Fruit fly (Drosophila melanogaster) whole organism, embryonic: Measurements from ENCODE around the gene Usp14.
A peak's percentile ranks its signal among the peaks of the same experiment; 100 is the strongest.

Experiments used
- BEAF-32 ChIP-seq: fragments of 200-800 bp; sonication (Bioruptor generic); optimal IDR thresholded peaks from 3 replicates; lab custom pipeline; 2017; ENCODE audit warnings: missing biosample characterization, missing genetic modification characterization, mild to moderate bottlenecking, moderate library complexity, missing genetic modification reagents
- CG11723 ChIP-seq: fragments of 200-800 bp; sonication (Bioruptor generic); optimal IDR thresholded peaks from 2 replicates; lab custom pipeline; 2017; ENCODE audit warnings: missing biosample characterization, mild to moderate bottlenecking, missing genetic modification characterization
- CG12236 ChIP-seq: fragments of 200-800 bp; sonication (Bioruptor generic); optimal IDR thresholded peaks from 2 replicates; lab custom pipeline; 2016; ENCODE audit warnings: missing biosample characterization, missing genetic modification characterization
- CG1603 ChIP-seq: fragments of 200-800 bp; sonication (Bioruptor generic); optimal IDR thresholded peaks from 2 replicates; lab custom pipeline; 2019; ENCODE audit warnings: missing biosample characterization, mild to moderate bottlenecking, missing genetic modification characterization, moderate library complexity
- CG17361 ChIP-seq: fragments of 200-800 bp; sonication (Bioruptor generic); IDR thresholded peaks from 3 replicates; pipeline ENCODE4 v1.3.6; 2022; ENCODE audit warnings: missing biosample characterization, missing genetic modification characterization
- CG17802 ChIP-seq: fragments of 200-800 bp; sonication (Bioruptor generic); optimal IDR thresholded peaks from 2 replicates; lab custom pipeline; 2018; ENCODE audit warnings: missing biosample characterization, mild to moderate bottlenecking, missing genetic modification characterization, moderate library complexity
- CG17829 ChIP-seq: fragments of 200-800 bp; optimal IDR thresholded peaks from 2 replicates; lab custom pipeline; 2019; ENCODE audit warnings: missing biosample characterization, mild to moderate bottlenecking, missing genetic modification characterization, moderate library complexity
- CG2712 ChIP-seq: fragments of 200-800 bp; optimal IDR thresholded peaks from 3 replicates; lab custom pipeline; 2019; ENCODE audit warnings: missing biosample characterization, mild to moderate bottlenecking, missing genetic modification characterization, moderate library complexity
- CG3726 ChIP-seq: fragments of 200-800 bp; sonication (Bioruptor generic); IDR thresholded peaks from 3 replicates; pipeline ENCODE4, ENCODE4 v1.3.6; 2022; ENCODE audit warnings: missing biosample characterization, missing genetic modification characterization
- CG7963 ChIP-seq: fragments of 200-800 bp; sonication (Bioruptor generic); IDR thresholded peaks from 3 replicates; pipeline ENCODE4 v1.3.6; 2022; ENCODE audit warnings: missing biosample characterization, missing genetic modification characterization; ENCODE audit not compliant: partially characterized antibody
- CG8290 ChIP-seq, 3 experiments: fragments of 200-800 bp; sonication (Bioruptor generic); optimal IDR thresholded peaks; 2 replicates each; lab custom pipeline; 2016 to 2019; ENCODE audit warnings: missing biosample characterization in 3 of 3, missing genetic modification characterization in 3 of 3, mild to moderate bottlenecking in 2 of 3, moderate library complexity in 1 of 3
- CG8359 ChIP-seq: fragments of 200-800 bp; sonication (Bioruptor generic); optimal IDR thresholded peaks from 2 replicates; lab custom pipeline; 2017; ENCODE audit warnings: missing biosample characterization, mild to moderate bottlenecking, missing genetic modification characterization, borderline replicate concordance
- CG8924 ChIP-seq: fragments of 200-800 bp; optimal IDR thresholded peaks from 3 replicates; lab custom pipeline; 2019; ENCODE audit warnings: missing biosample characterization, mild to moderate bottlenecking, missing genetic modification characterization, moderate library complexity
- CG9797 ChIP-seq: fragments of 200-800 bp; sonication (Bioruptor generic); optimal IDR thresholded peaks from 3 replicates; lab custom pipeline; 2018; ENCODE audit warnings: missing biosample characterization, mild to moderate bottlenecking, missing genetic modification characterization
- CrebB ChIP-seq: fragments of 200-800 bp; sonication (Bioruptor generic); optimal IDR thresholded peaks from 3 replicates; lab custom pipeline; 2018; ENCODE audit warnings: missing biosample characterization, mild to moderate bottlenecking, missing genetic modification characterization
- Dfd ChIP-seq, 2 experiments: fragments of >200 bp; optimal IDR thresholded peaks; 2 replicates each; lab custom pipeline; 2017; ENCODE audit warnings: missing biosample characterization in 2 of 2, missing genetic modification characterization in 2 of 2
- Drgx ChIP-seq: fragments of 200-800 bp; sonication (Bioruptor generic); IDR thresholded peaks from 2 replicates; pipeline ENCODE4 v1.3.6; 2022; ENCODE audit warnings: missing biosample characterization, missing genetic modification characterization
- Eip74EF ChIP-seq, 2 experiments: fragments of 200-800 bp in 1 of 2; fragments of >200 bp in 1 of 2; sonication (Bioruptor generic) in 1 of 2; optimal IDR thresholded peaks; 2 replicates each; lab custom pipeline; 2017 to 2019; ENCODE audit warnings: missing biosample characterization in 2 of 2, missing genetic modification characterization in 2 of 2, mild to moderate bottlenecking in 1 of 2, moderate library complexity in 1 of 2
- HLH3B ChIP-seq: fragments of 200-800 bp; sonication (Bioruptor generic); IDR thresholded peaks from 2 replicates; pipeline ENCODE4 v1.3.6; 2022; ENCODE audit warnings: missing biosample characterization, missing genetic modification characterization
- Hmr ChIP-seq: fragments of 200-800 bp; sonication (Bioruptor generic); optimal IDR thresholded peaks from 3 replicates; lab custom pipeline; 2017; ENCODE audit warnings: mild to moderate bottlenecking, missing biosample characterization, missing genetic modification reagents, missing genetic modification characterization
- Jarid2 ChIP-seq: fragments of 200-800 bp; sonication (Bioruptor generic); optimal IDR thresholded peaks from 3 replicates; lab custom pipeline; 2017; ENCODE audit warnings: mild to moderate bottlenecking, missing biosample characterization, missing genetic modification reagents, missing genetic modification characterization
- Max ChIP-seq: fragments of 200-800 bp; sonication (Bioruptor generic); optimal IDR thresholded peaks from 2 replicates; lab custom pipeline; 2016; ENCODE audit warnings: missing biosample characterization, mild to moderate bottlenecking, missing genetic modification characterization
- Ptx1 ChIP-seq: fragments of 200-800 bp; sonication (Bioruptor generic); IDR thresholded peaks from 2 replicates; pipeline ENCODE4 v1.3.6; 2022; ENCODE audit warnings: missing biosample characterization, missing genetic modification characterization
- Sox100B ChIP-seq: fragments of 200-800 bp; sonication (Bioruptor generic); optimal IDR thresholded peaks from 3 replicates; lab custom pipeline; 2018; ENCODE audit warnings: missing biosample characterization, mild to moderate bottlenecking, missing genetic modification characterization
- Sry-β ChIP-seq: fragments of 200-800 bp; sonication (Bioruptor generic); optimal IDR thresholded peaks from 2 replicates; lab custom pipeline; 2018; ENCODE audit warnings: missing biosample characterization, mild to moderate bottlenecking, missing genetic modification characterization, moderate library complexity
- YL-1 ChIP-seq: fragments of 200-800 bp; sonication (Bioruptor generic); optimal IDR thresholded peaks from 3 replicates; lab custom pipeline; 2017; ENCODE audit warnings: missing biosample characterization, mild to moderate bottlenecking, missing genetic modification characterization
- ash1 ChIP-seq: fragments of 200-800 bp; sonication (Bioruptor generic); optimal IDR thresholded peaks from 2 replicates; lab custom pipeline; 2018; ENCODE audit warnings: missing biosample characterization, mild to moderate bottlenecking, missing genetic modification characterization
- bbx ChIP-seq: fragments of 200-800 bp; sonication (Bioruptor generic); IDR thresholded peaks from 2 replicates; pipeline ENCODE4 v1.3.6; 2022; ENCODE audit warnings: missing biosample characterization, missing genetic modification characterization; ENCODE audit not compliant: partially characterized antibody
- bcd ChIP-seq: fragments of 200-800 bp; sonication (Bioruptor generic); optimal IDR thresholded peaks from 2 replicates; lab custom pipeline; 2017; ENCODE audit warnings: missing biosample characterization, mild to moderate bottlenecking, missing genetic modification characterization
- cad ChIP-seq: fragments of >200 bp; optimal IDR thresholded peaks from 2 replicates; lab custom pipeline; 2017; ENCODE audit warnings: missing biosample characterization, missing genetic modification characterization
- cwo ChIP-seq: fragments of 200-800 bp; sonication (Bioruptor generic); optimal IDR thresholded peaks from 3 replicates; lab custom pipeline; 2017; ENCODE audit warnings: missing biosample characterization, missing genetic modification characterization, mild to moderate bottlenecking, moderate library complexity, missing genetic modification reagents
- danr ChIP-seq: fragments of 200-800 bp; sonication (Bioruptor generic); IDR thresholded peaks from 2 replicates; pipeline ENCODE4 v1.3.6; 2022; ENCODE audit warnings: missing biosample characterization, missing genetic modification characterization
- eve ChIP-seq, 2 experiments: fragments of >200 bp; optimal IDR thresholded peaks; 2 replicates each; lab custom pipeline; 2017; ENCODE audit warnings: missing biosample characterization in 2 of 2, missing genetic modification characterization in 2 of 2
- fu2 ChIP-seq: fragments of 200-800 bp; sonication (Bioruptor generic); optimal IDR thresholded peaks from 2 replicates; lab custom pipeline; 2016; ENCODE audit warnings: missing biosample characterization, missing genetic modification characterization
- gfzf ChIP-seq: fragments of 200-800 bp; sonication (Bioruptor generic); optimal IDR thresholded peaks from 2 replicates; lab custom pipeline; 2016; ENCODE audit warnings: missing biosample characterization, mild to moderate bottlenecking, missing genetic modification characterization, moderate library complexity
- ind ChIP-seq: fragments of 200-800 bp; sonication (Bioruptor generic); optimal IDR thresholded peaks from 3 replicates; lab custom pipeline; 2016; ENCODE audit warnings: missing biosample characterization, missing genetic modification characterization
- insv ChIP-seq, 2 experiments: fragments of 200-800 bp; sonication (Bioruptor generic); optimal IDR thresholded peaks; 3 replicates each; lab custom pipeline; 2016 to 2018; ENCODE audit warnings: missing biosample characterization in 2 of 2, missing genetic modification characterization in 2 of 2
- knrl ChIP-seq: fragments of 200-800 bp; sonication (Bioruptor generic); IDR thresholded peaks from 3 replicates; pipeline ENCODE4 v1.3.6; 2022; ENCODE audit warnings: missing biosample characterization, missing genetic modification characterization; ENCODE audit not compliant: partially characterized antibody
- peb ChIP-seq: fragments of 200-800 bp; sonication (Bioruptor generic); IDR thresholded peaks from 2 replicates; pipeline ENCODE4 v1.3.6; 2022; ENCODE audit warnings: missing biosample characterization, missing genetic modification characterization
- pros ChIP-seq: fragments of 200-800 bp; sonication (Bioruptor generic); optimal IDR thresholded peaks from 3 replicates; lab custom pipeline; 2019; ENCODE audit warnings: missing biosample characterization, mild to moderate bottlenecking, missing genetic modification characterization, moderate library complexity
- pum ChIP-seq: fragments of 200-800 bp; sonication (Bioruptor generic); optimal IDR thresholded peaks from 2 replicates; lab custom pipeline; 2016; ENCODE audit warnings: missing biosample characterization, missing genetic modification characterization
- run ChIP-seq: fragments of 200-800 bp; sonication (Bioruptor generic); optimal IDR thresholded peaks from 3 replicates; lab custom pipeline; 2018; ENCODE audit warnings: missing biosample characterization, mild to moderate bottlenecking, missing genetic modification characterization
- scrt ChIP-seq: fragments of 200-800 bp; sonication (Bioruptor generic); optimal IDR thresholded peaks from 2 replicates; lab custom pipeline; 2018; ENCODE audit warnings: missing biosample characterization, mild to moderate bottlenecking, missing genetic modification characterization, moderate library complexity
- sim ChIP-seq: fragments of 200-800 bp; sonication (Bioruptor generic); IDR thresholded peaks from 2 replicates; pipeline ENCODE4 v1.3.6; 2022; ENCODE audit warnings: missing biosample characterization, missing genetic modification characterization
- trem ChIP-seq: fragments of 200-800 bp; optimal IDR thresholded peaks from 3 replicates; lab custom pipeline; 2019; ENCODE audit warnings: missing biosample characterization, mild to moderate bottlenecking, missing genetic modification characterization, moderate library complexity
- trh ChIP-seq: fragments of 200-800 bp; sonication (Bioruptor generic); optimal IDR thresholded peaks from 2 replicates; lab custom pipeline; 2016; ENCODE audit warnings: missing biosample characterization, missing genetic modification characterization
- twi ChIP-seq: fragments of 200-800 bp; optimal IDR thresholded peaks from 2 replicates; lab custom pipeline; 2019; ENCODE audit warnings: missing biosample characterization, mild to moderate bottlenecking, missing genetic modification characterization, moderate library complexity

Usp14 gene

dm6 chr2L:10314327-10315210 lies at the start of gene Usp14, which contains the start of gene CG4972 (continued):
- TF ChIP-seq Eip74EF (GFP tag; optimal IDR thresholded peaks at IDR 0.05; lab: Kevin White, UChicago) = no peak
- peak; percentile 40 for TF ChIP-seq CG8924 (tag; lab: Kevin White, UChicago)
- no peak for TF ChIP-seq scrt (GFP tag; lab: Kevin White, UChicago)
- TF ChIP-seq CG3726 (GFP tag; lab: Robert Waterston, UW) = no peak
- peak; percentile 3 for TF ChIP-seq twi (tag; lab: Kevin White, UChicago)
- TF ChIP-seq peb = no peak
- TF ChIP-seq run (tag; lab: Kevin White, UChicago) = no peak
- no peak for TF ChIP-seq CG9797 (GFP tag; lab: Kevin White, UChicago)
- peak; percentile 80 for TF ChIP-seq CG11723
- no peak for TF ChIP-seq HLH3B (GFP tag; lab: Robert Waterston, UW)
- peak; percentile 80 for TF ChIP-seq BEAF-32 (GFP tag; lab: Kevin White, UChicago)
- TF ChIP-seq CrebB (tag; lab: Kevin White, UChicago) = no peak
- no peak for TF ChIP-seq CG12236 (GFP tag; lab: Kevin White, UChicago)
- TF ChIP-seq Max (GFP tag; lab: Kevin White, UChicago) = peak; percentile 24
- no peak for TF ChIP-seq Dfd (GFP tag; optimal IDR thresholded peaks at IDR 0.05; lab: Kevin White, UChicago)
- peak; percentile 66 for TF ChIP-seq knrl (GFP tag; lab: Robert Waterston, UW)
- TF ChIP-seq ash1 (GFP tag; lab: Kevin White, UChicago) = no peak
- TF ChIP-seq CG17829 (tag; lab: Kevin White, UChicago) = peak; percentile 19
- TF ChIP-seq pum = no peak
- no peak for TF ChIP-seq sim (GFP tag; lab: Robert Waterston, UW)
- no peak for TF ChIP-seq YL-1 (GFP tag; lab: Kevin White, UChicago)
- peak; percentile 99 for TF ChIP-seq CG1603
- TF ChIP-seq CG17802 (tag; lab: Kevin White, UChicago) = peak; percentile 86
- no peak for TF ChIP-seq Jarid2 (GFP tag; lab: Kevin White, UChicago)
- no peak for TF ChIP-seq fu2 (GFP tag; lab: Kevin White, UChicago)
- TF ChIP-seq trem = peak; percentile 32
- peak; percentile 61 for TF ChIP-seq Sry-β (GFP tag; lab: Kevin White, UChicago)
- TF ChIP-seq ind (GFP tag; lab: Kevin White, UChicago) = no peak
- TF ChIP-seq CG17361 (GFP tag; lab: Robert Waterston, UW) = peak; percentile 77; the same call in 2 of the 3 replicates
- TF ChIP-seq cwo (GFP tag; lab: Kevin White, UChicago) = no peak
- peak; percentile 37 for TF ChIP-seq gfzf (GFP tag; lab: Kevin White, UChicago)
- TF ChIP-seq CG7963 (GFP tag; lab: Robert Waterston, UW) = 0 out of 3 replicates have a peak, but pooled peaks have one; percentile 6
- TF ChIP-seq eve (GFP tag; optimal IDR thresholded peaks at IDR 0.05; lab: Kevin White, UChicago) = no peak
- TF ChIP-seq insv (GFP tag; optimal IDR thresholded peaks at IDR 0.05; lab: Kevin White, UChicago) = no peak
- TF ChIP-seq pros = no peak
- TF ChIP-seq bbx (GFP tag; lab: Robert Waterston, UW) = peak; percentile 42
- no peak for TF ChIP-seq Drgx (GFP tag; lab: Robert Waterston, UW)
- no peak for TF ChIP-seq trh (GFP tag; lab: Kevin White, UChicago)
- peak; percentile 9 for TF ChIP-seq Sox100B (GFP tag; lab: Kevin White, UChicago)
- no peak for TF ChIP-seq danr (GFP tag; lab: Robert Waterston, UW)
- TF ChIP-seq cad (GFP tag; lab: Kevin White, UChicago) = no peak
- TF ChIP-seq bcd = no peak
- TF ChIP-seq Hmr (GFP tag; lab: Kevin White, UChicago) = no peak
- TF ChIP-seq Ptx1 (GFP tag; lab: Robert Waterston, UW) = no peak
- TF ChIP-seq CG8359 = no peak
- peak; percentile 33 for TF ChIP-seq CG2712
- peak; percentile 6 for TF ChIP-seq CG8290 (GFP tag; optimal IDR thresholded peaks at IDR 0.05; lab: Kevin White, UChicago)
- no peak for TF ChIP-seq CG8290 (tag; optimal IDR thresholded peaks at IDR 0.05; lab: Kevin White, UChicago)
